Worm (Caenorhabditis elegans): ENCODE measurements around the gene F59B10.4.

Gene F59B10.4

DNA sequence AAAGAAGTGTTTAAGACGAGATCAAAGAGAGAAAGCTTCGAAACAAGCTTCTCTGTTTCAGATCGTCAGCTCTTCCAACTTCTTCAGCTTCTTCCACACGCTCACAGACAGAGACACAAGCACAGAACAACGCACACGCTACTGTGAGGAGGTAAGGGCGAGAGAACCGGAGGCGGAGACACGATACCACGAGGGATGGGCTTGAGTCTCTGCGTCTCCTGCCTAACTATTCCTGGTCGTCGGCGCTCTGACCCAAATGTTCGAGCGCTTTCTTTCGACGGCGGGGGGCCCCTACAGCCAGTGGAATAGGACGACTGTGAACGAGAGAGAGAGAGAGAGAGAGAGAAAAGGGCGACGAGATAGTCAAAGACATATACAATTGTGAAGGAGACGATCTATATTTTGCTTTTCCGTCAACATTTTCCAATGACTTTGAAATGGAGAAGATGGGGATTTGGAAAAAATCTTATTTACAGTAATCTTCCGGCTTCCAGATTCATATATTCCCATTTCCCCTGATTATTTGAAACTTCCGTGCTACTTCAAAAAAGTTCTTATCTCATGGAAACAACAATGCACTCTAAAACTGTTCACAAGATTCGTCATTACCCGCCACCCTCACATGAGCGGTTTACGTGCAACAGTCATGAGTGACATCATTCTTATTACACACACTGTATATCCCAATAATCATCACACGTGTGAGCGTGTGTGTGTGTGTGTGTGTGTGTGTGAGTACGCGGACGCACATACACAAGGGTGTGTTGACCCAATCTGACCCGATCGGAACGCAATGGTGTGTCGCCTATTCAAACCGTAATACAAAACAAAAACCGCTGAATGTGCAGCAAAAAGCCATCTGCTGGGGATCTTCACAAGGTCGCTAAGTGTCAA is 30.1 kb upstream of the F59B10.4 start (continued):
- TF ChIP-seq ets-4 (GFP tag; optimal IDR thresholded peaks at IDR 0.05): peak; percentile 24
- TF ChIP-seq ztf-28 (GFP tag; IDR thresholded peaks at IDR 0.05): 0 out of 2 replicates have a peak, but pooled peaks have one; percentile 17
- peak; percentile 57 for TF ChIP-seq ekl-4 (GFP tag; IDR thresholded peaks at IDR 0.05)
- no peak; the same call in 1 of the 2 replicates for TF ChIP-seq ceh-100 (GFP tag; IDR thresholded peaks at IDR 0.05)
- 0 out of 2 replicates have a peak, but pooled peaks have one; percentile 6 for TF ChIP-seq ztf-25 (GFP tag; IDR thresholded peaks at IDR 0.05)
- peak in 1 of 3 experiments; percentile 68 for TF ChIP-seq lin-35 (GFP tag; optimal IDR thresholded peaks at IDR 0.05)
- peak; percentile 14 for TF ChIP-seq athp-1 (tag; optimal IDR thresholded peaks at IDR 0.05)
- peak; percentile 83 for TF ChIP-seq ceh-27 (GFP tag; optimal IDR thresholded peaks at IDR 0.05)
- no peak for TF ChIP-seq snpc-1.1 (tag; optimal IDR thresholded peaks at IDR 0.05; ENCODE audit: insufficient read depth)
- peak; percentile 16; the same call in 1 of the 2 replicates for TF ChIP-seq Y56A3A.18 (GFP tag; IDR thresholded peaks at IDR 0.05)
- peak; percentile 51 for TF ChIP-seq F52B5.7 (tag; optimal IDR thresholded peaks at IDR 0.05)
- peak; percentile 82 for TF ChIP-seq egrh-3 (GFP tag; IDR thresholded peaks at IDR 0.05)
- peak; percentile 92 for TF ChIP-seq hsf-1 (GFP tag; IDR thresholded peaks at IDR 0.05)
- TF ChIP-seq K12H6.12 (tag; optimal IDR thresholded peaks at IDR 0.05): peak; percentile 90
- TF ChIP-seq nhr-179 (tag; optimal IDR thresholded peaks at IDR 0.05): no peak
- TF ChIP-seq attf-6 (GFP tag; IDR thresholded peaks at IDR 0.05): peak; percentile 56; the same call in 1 of the 2 replicates
- no peak for TF ChIP-seq B0035.1 (tag; optimal IDR thresholded peaks at IDR 0.05)
- TF ChIP-seq mel-28 (tag; optimal IDR thresholded peaks at IDR 0.05; ENCODE audit: borderline replicate concordance): no peak
- TF ChIP-seq F39B2.1 (GFP tag; IDR thresholded peaks at IDR 0.05): 0 out of 2 replicates have a peak, but pooled peaks have one; percentile 33
- peak; percentile 45 for TF ChIP-seq tlf-1 (GFP tag; optimal IDR thresholded peaks at IDR 0.05)
- TF ChIP-seq aptf-3 (GFP tag; IDR thresholded peaks at IDR 0.05): no peak
- TF ChIP-seq let-607 (tag; optimal IDR thresholded peaks at IDR 0.05): peak in 1 of 2 experiments; percentile 36
- TF ChIP-seq D2030.7 (GFP tag; IDR thresholded peaks at IDR 0.05): no peak
- peak; percentile 54; the same call in 1 of the 2 replicates for TF ChIP-seq C06A6.2 (GFP tag; conservative IDR thresholded peaks at IDR 0.05)
- peak; percentile 37; the same call in 1 of the 2 replicates for TF ChIP-seq B0336.3 (GFP tag; IDR thresholded peaks at IDR 0.05)
- peak; percentile 91 for TF ChIP-seq atf-7 (tag; optimal IDR thresholded peaks at IDR 0.05)
- TF ChIP-seq tbp1 (GFP tag; optimal IDR thresholded peaks at IDR 0.05): peak; percentile 30
- TF ChIP-seq attf-3 (GFP tag; conservative IDR thresholded peaks at IDR 0.05): 0 out of 2 replicates have a peak, but pooled peaks have one; percentile 30
- no peak for TF ChIP-seq snpc-1.3 (tag; optimal IDR thresholded peaks at IDR 0.05; ENCODE audit: insufficient read depth)
- TF ChIP-seq madf-3 (GFP tag; IDR thresholded peaks at IDR 0.05): no peak

DNA sequence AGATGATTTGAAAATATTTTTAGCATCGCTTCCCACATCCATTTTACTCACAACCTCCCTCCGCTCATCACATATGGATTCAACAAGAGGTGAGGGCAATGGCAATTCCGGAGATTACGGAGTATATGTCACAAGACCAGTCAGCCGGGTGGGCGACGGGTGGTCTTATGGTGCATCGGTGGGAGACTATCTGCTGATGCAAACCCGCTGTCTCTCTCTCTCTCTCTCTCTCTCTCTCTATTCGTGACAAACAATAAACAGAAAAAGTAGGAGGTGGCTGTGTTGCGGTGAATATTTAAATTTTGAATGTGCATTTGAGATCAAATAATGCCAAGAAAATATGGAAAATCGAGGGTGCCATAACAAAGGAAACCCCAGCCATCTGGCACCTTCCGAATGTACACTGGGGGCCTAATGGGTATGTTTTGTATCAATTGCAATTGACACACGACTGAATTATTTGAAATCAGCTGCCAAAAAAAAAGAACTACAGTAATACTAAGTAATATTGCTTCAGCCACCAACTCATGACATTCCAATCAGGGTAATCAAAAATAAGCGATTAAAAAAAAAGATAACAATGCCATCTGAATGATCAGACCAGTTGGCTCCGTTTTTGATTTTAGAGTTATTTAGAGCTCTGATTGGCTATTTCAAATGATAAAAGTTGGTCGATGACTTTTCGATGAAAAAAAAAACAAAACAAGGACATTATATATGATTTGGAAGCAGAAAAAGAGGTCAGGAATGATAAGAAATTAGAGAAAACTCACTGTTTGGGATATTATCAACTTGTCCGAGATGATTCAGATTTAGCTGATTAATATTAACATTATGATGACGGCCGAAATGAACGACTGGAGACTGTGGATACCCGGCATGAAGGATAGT is 29.1 kb upstream of the F59B10.4 start:
- no peak for TF ChIP-seq aptf-2 (GFP tag; conservative IDR thresholded peaks at IDR 0.05)
- TF ChIP-seq ama-1 (optimal IDR thresholded peaks at IDR 0.05): peak; percentile 94
- peak in 1 of 2 experiments; percentile 9 for TF ChIP-seq ama-1 (GFP tag; optimal IDR thresholded peaks at IDR 0.05)
- TF ChIP-seq Y56A3A.18 (GFP tag; IDR thresholded peaks at IDR 0.05): 0 out of 2 replicates have a peak, but pooled peaks have one; percentile 6
- peak; percentile 15 for TF ChIP-seq zim-3 (tag; optimal IDR thresholded peaks at IDR 0.05)
- TF ChIP-seq tbx-9 (tag; optimal IDR thresholded peaks at IDR 0.05; ENCODE audit: borderline replicate concordance): no peak
- peak; percentile 59 for TF ChIP-seq ets-4 (GFP tag; optimal IDR thresholded peaks at IDR 0.05)
- TF ChIP-seq B0336.3 (GFP tag; IDR thresholded peaks at IDR 0.05): 0 out of 2 replicates have a peak, but pooled peaks have one; percentile 3
- peak; percentile 37; the same call in 1 of the 2 replicates for TF ChIP-seq dox-1 (GFP tag; IDR thresholded peaks at IDR 0.05)
- TF ChIP-seq snpc-3.4 (tag; optimal IDR thresholded peaks at IDR 0.05): peak; percentile 11
- TF ChIP-seq hmg-1.2 (GFP tag; IDR thresholded peaks at IDR 0.05): peak; percentile 24; the same call in 1 of the 2 replicates
- TF ChIP-seq tlf-1 (GFP tag; optimal IDR thresholded peaks at IDR 0.05): peak; percentile 40
- no peak for TF ChIP-seq snpc-1.3 (tag; optimal IDR thresholded peaks at IDR 0.05; ENCODE audit: insufficient read depth)
- TF ChIP-seq ceh-100 (GFP tag; IDR thresholded peaks at IDR 0.05): 0 out of 2 replicates have a peak, but pooled peaks have one; percentile 9
- TF ChIP-seq tbp1 (GFP tag; optimal IDR thresholded peaks at IDR 0.05): peak; percentile 21
- TF ChIP-seq F33H1.4 (GFP tag; IDR thresholded peaks at IDR 0.05): no peak
- no peak for TF ChIP-seq ceh-27 (GFP tag; optimal IDR thresholded peaks at IDR 0.05)
- TF ChIP-seq lin-40 (tag; optimal IDR thresholded peaks at IDR 0.05): no peak
- peak; percentile 31 for TF ChIP-seq ZK185.1 (tag; optimal IDR thresholded peaks at IDR 0.05; ENCODE audit: poor library complexity, severe bottlenecking)
